Worm (Caenorhabditis elegans) whole organism, late embryonic: ENCODE measurements around the gene B0416.4.

Experiments
- ama-1 ChIP-seq: fragments of 150-350 bp; optimal IDR thresholded peaks from 2 replicates; lab custom pipeline; 2014
- ceh-30 ChIP-seq: fragments of 150-350 bp; optimal IDR thresholded peaks from 2 replicates; lab custom pipeline; 2014; ENCODE audit warnings: missing biosample characterization, missing genetic modification characterization
- ceh-9 ChIP-seq: sonication (generic microtip); optimal IDR thresholded peaks from 2 replicates; lab custom pipeline; 2016; ENCODE audit warnings: mild to moderate bottlenecking, missing genetic modification characterization, inconsistent platforms, missing compliant biosample characterization
- ets-4 ChIP-seq: sonication (generic microtip); optimal IDR thresholded peaks from 2 replicates; lab custom pipeline; 2016; ENCODE audit warnings: missing genetic modification characterization, missing compliant biosample characterization
- mec-3 ChIP-seq: sonication (generic microtip); optimal IDR thresholded peaks from 2 replicates; lab custom pipeline; 2016; ENCODE audit warnings: borderline replicate concordance, missing genetic modification characterization, missing compliant biosample characterization
- rnt-1 ChIP-seq: sonication (generic microtip); optimal IDR thresholded peaks from 2 replicates; lab custom pipeline; 2016; ENCODE audit warnings: missing genetic modification characterization, missing compliant biosample characterization
- syd-9 ChIP-seq: sonication (generic microtip); optimal IDR thresholded peaks from 2 replicates; lab custom pipeline; 2016; ENCODE audit warnings: mild to moderate bottlenecking, missing genetic modification characterization, moderate library complexity, missing compliant biosample characterization
- unc-42 ChIP-seq: sonication (generic microtip); optimal IDR thresholded peaks from 2 replicates; lab custom pipeline; 2016; ENCODE audit warnings: missing genotype, missing genetic modification characterization, missing compliant biosample characterization

- no peak for TF ChIP-seq mec-3 (tag; lab: Kevin White, UChicago)
- TF ChIP-seq rnt-1 (tag; lab: Kevin White, UChicago), result no peak
- TF ChIP-seq ceh-30 (tag; lab: Kevin White, UChicago), result no peak
- no peak for TF ChIP-seq ama-1 (lab: Kevin White, UChicago)
- TF ChIP-seq syd-9 (tag; lab: Kevin White, UChicago), result no peak
- TF ChIP-seq unc-42 (tag; lab: Kevin White, UChicago), result no peak
- TF ChIP-seq ets-4, result no peak
- no peak for TF ChIP-seq ceh-9 (tag; lab: Kevin White, UChicago)
These were observed 32.5 kb downstream of the B0416.4 start, which contains the start of gene H29C22.1 for ce11 chrX:9311225-9311624.
